Worm (Caenorhabditis elegans) whole organism, dauer: ENCODE measurements around the gene nspc-15.

Experiments
- unc-62 ChIP-seq: sonication (generic microtip); optimal IDR thresholded peaks from 2 replicates; lab custom pipeline; 2017; ENCODE audit warnings: missing biosample characterization, missing genetic modification reagents, missing genetic modification characterization

nspc-15 gene

DNA sequence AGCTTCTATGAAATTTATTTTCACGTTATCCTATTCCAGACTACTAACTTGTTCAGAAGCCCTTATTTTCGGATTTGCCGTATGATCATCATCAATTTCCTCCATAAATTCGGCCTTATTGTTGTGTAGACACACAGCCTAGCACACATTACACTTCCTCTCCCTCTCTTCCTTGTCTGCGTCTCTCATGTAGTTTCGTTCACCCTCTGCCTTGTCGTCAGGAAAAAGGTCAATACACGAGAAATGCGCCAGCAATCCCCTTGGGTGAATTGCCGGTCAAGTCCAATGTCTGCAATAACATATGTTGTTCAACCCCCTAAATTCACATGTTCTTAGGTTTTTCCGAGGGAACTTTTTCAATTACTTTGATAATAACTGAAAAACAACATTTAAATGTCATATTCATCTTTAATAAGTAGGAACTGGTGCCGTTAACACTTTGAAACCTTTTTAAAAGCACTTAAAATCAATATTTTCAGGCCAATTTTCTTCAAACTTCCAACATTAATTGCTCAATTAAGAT lies 33.3 kb downstream of the nspc-15 start, which contains the start of gene F17E5.2:
F17E5.2 (plus strand) TSS at position 473 of the 523 bp plus-strand sequence.
- no peak for TF ChIP-seq unc-62

DNA sequence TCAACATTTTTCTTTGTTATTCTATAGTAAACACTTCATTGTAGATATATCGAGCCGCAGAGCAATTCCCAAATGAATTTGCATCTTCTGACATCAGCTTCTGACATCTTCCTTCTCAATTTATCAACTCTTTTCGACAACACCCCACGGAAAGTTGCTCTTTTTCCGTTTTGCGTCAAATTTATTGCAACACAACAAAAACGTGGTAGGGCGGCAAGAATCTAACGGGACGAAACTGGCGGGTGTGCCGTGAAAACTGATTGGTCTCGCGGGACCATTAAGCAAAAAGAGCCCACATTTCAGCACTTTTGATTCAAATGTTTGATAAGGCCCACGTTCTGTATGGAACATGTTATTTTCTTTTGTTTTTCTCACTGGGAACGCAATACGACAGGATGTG lies 44.2 kb downstream of the nspc-15 start:
- TF ChIP-seq unc-62: no peak

DNA sequence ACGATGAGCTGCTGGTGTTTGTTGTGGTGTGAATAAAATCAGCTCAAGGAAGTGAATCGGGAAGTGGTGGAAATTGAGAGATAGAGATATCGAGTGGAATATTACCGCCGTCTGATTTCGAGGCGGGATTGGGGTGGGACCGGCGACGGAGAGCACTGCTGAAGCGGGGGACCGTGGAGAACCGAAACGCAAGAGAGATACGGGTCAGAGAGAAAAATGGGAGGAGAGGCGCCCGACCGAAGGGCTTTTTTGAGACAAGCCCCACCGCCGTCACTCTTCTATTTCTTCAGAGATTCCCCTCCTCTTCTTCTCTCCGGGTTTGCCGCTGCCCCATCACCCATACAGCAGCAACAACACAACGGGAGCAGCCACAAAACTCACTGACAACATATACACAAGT lies 45.5 kb downstream of the nspc-15 start:
- no peak for TF ChIP-seq unc-62

DNA sequence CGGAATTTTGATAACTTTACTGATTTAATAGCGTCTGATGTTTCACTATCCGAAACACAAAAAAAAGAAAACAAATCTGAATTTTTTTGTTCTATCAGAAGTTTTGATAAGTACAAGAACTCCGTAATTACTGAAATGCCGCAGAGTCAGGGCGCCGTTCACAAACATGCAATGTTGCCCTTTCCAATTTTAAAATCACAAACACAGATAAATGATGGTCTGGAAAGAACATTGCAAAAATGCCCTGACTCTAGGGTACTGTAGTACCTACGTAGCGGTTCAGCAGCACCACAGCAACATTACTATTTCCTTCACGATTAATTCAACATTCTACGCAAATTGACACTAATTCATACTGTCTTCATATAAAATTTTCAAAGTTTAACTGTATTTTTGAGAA lies 46.0 kb downstream of the nspc-15 start:
- TF ChIP-seq unc-62: no peak

DNA sequence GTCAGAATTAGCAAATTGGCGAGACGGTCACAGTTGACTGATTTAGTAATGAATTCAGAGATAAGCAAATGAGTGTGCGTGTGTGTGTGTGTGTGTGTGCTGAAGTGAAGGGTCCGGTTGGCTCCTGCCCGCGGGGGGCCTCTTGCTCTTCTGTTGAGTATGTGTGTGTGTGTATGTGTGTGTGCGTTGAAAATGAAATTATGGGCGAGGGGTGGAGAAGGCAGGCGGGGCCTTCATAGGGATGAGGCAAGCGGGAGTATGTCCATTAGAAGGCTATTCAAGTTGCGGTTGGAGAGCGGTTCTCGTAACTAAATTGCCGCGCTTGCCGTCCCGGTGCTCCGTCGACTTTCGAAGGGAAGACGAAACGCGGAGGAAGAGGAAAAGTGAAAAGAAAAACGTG lies 46.8 kb downstream of the nspc-15 start:
- TF ChIP-seq unc-62: no peak
